Fruit fly (Drosophila melanogaster): ENCODE data around the gene homer.

The homer gene

dm6 chr2L:6722822-6723749 is at the start of gene homer (continued):
- TF ChIP-seq jing (GFP tag; optimal IDR thresholded peaks at IDR 0.05) (no peak), Blimp-1 (GFP tag; optimal IDR thresholded peaks at IDR 0.05) (no peak), Bgb (GFP tag; IDR thresholded peaks at IDR 0.05; ENCODE audit: partially characterized antibody) (peak; percentile 96), CG12104 (GFP tag; optimal IDR thresholded peaks at IDR 0.05) (no peak), zfh2 (GFP tag; optimal IDR thresholded peaks at IDR 0.05) (no peak), CG31224 (GFP tag; IDR thresholded peaks at IDR 0.05) (no peak), CG16813 (GFP tag; IDR thresholded peaks at IDR 0.05; ENCODE audit: partially characterized antibody) (peak; percentile 96), CG12236 (GFP tag; optimal IDR thresholded peaks at IDR 0.05) (no peak), CG1602 (GFP tag; optimal IDR thresholded peaks at IDR 0.05) (no peak), fru (optimal IDR thresholded peaks at IDR 0.05) (no peak), slou (GFP tag; optimal IDR thresholded peaks at IDR 0.05) (no peak), Oaz (GFP tag; IDR thresholded peaks at IDR 0.05) (no peak), ind (GFP tag; optimal IDR thresholded peaks at IDR 0.05) (peak; percentile 16), Sin3A (optimal IDR thresholded peaks at IDR 0.05) (peak; percentile 51), shn (GFP tag; optimal IDR thresholded peaks at IDR 0.05) (no peak), sisA (GFP tag; IDR thresholded peaks at IDR 0.05) (no peak), CG3838 (GFP tag; optimal IDR thresholded peaks at IDR 0.05) (no peak), CG14667 (GFP tag; IDR thresholded peaks at IDR 0.05) (no peak), E2f1 (GFP tag; IDR thresholded peaks at IDR 0.05) (no peak), CG7372 (GFP tag; IDR thresholded peaks at IDR 0.05) (0 out of 2 replicates have a peak, but pooled peaks have one; percentile 11), bigmax (GFP tag; optimal IDR thresholded peaks at IDR 0.05) (peak; percentile 24), nerfin-2 (GFP tag; IDR thresholded peaks at IDR 0.05; ENCODE audit: partially characterized antibody) (peak; percentile 97), fd64A (GFP tag; optimal IDR thresholded peaks at IDR 0.05) (peak; percentile 48), croc (GFP tag; conservative IDR thresholded peaks at IDR 0.05) (no peak), CG2199 (GFP tag; IDR thresholded peaks at IDR 0.05) (no peak), CG17802 (tag; optimal IDR thresholded peaks at IDR 0.05) (no peak), HLHmδ (GFP tag; optimal IDR thresholded peaks at IDR 0.05) (peak; percentile 85), zen2 (GFP tag; IDR thresholded peaks at IDR 0.05; ENCODE audit: partially characterized antibody) (peak; percentile 83), corto (GFP tag; optimal IDR thresholded peaks at IDR 0.05) (no peak), zen (tag; optimal IDR thresholded peaks at IDR 0.05) (peak; percentile 38), CG10366 (GFP tag; IDR thresholded peaks at IDR 0.05) (no peak), ewg (GFP tag; optimal IDR thresholded peaks at IDR 0.05) (no peak), dati (GFP tag; IDR thresholded peaks at IDR 0.05) (no peak), grn (GFP tag; optimal IDR thresholded peaks at IDR 0.05) (no peak), Antp (GFP tag; optimal IDR thresholded peaks at IDR 0.05) (no peak), hbn (GFP tag; IDR thresholded peaks at IDR 0.05; ENCODE audit: partially characterized antibody) (peak; percentile 77), z (GFP tag; IDR thresholded peaks at IDR 0.05) (no peak), ems (GFP tag; optimal IDR thresholded peaks at IDR 0.05) (no peak), sens (GFP tag) (peak; percentile 66), CG8924 (tag; optimal IDR thresholded peaks at IDR 0.05) (peak; percentile 3), Nf-YB (GFP tag; optimal IDR thresholded peaks at IDR 0.05) (peak; percentile 33), abd-A (tag; optimal IDR thresholded peaks at IDR 0.05) (peak; percentile 1), E2f2 (GFP tag; IDR thresholded peaks at IDR 0.05) (peak; percentile 78; the same call in 1 of the 2 replicates), CG16863 (GFP tag; optimal IDR thresholded peaks at IDR 0.05) (no peak), Pdp1 (GFP tag; optimal IDR thresholded peaks at IDR 0.05) (no peak), CG17612 (GFP tag; IDR thresholded peaks at IDR 0.05) (no peak), HLH4C (GFP tag; IDR thresholded peaks at IDR 0.05; ENCODE audit: partially characterized antibody) (peak; percentile 97), CG1233 (GFP tag; optimal IDR thresholded peaks at IDR 0.05) (no peak), GATAe (GFP tag; conservative IDR thresholded peaks at IDR 0.05) (no peak), CG11560 (tag; IDR thresholded peaks at IDR 0.05) (peak; percentile 97)
